Fruit fly (Drosophila melanogaster): Measurements from ENCODE around the gene Pp2B-14D.

dm6 chrX:16547390-16547789 lies 12.4 kb downstream of the Pp2B-14D start, which contains the start of gene CG9902:
- TF ChIP-seq CG7786 (GFP tag; optimal IDR thresholded peaks at IDR 0.05) (no peak), Lim3 (GFP tag; IDR thresholded peaks at IDR 0.05) (no peak), Stat92E (GFP tag; optimal IDR thresholded peaks at IDR 0.05) (peak in 1 of 3 experiments; percentile 31), tio (GFP tag; optimal IDR thresholded peaks at IDR 0.05) (no peak), sisA (GFP tag; IDR thresholded peaks at IDR 0.05) (no peak), p53 (GFP tag; optimal IDR thresholded peaks at IDR 0.05) (peak; percentile 21), gsb-n (tag; optimal IDR thresholded peaks at IDR 0.05) (peak; percentile 7), CG2199 (GFP tag; IDR thresholded peaks at IDR 0.05) (peak; percentile 75; the same call in 2 of the 3 replicates), CG13775 (GFP tag; optimal IDR thresholded peaks at IDR 0.05) (no peak), D19A (tag; optimal IDR thresholded peaks at IDR 0.05) (peak; percentile 38), CG10274 (GFP tag; optimal IDR thresholded peaks at IDR 0.05) (no peak), CoRest (tag; optimal IDR thresholded peaks at IDR 0.05) (peak; percentile 53), Dp (GFP tag; optimal IDR thresholded peaks at IDR 0.05) (peak; percentile 82)

All from whole organism, embryonic.